Worm (Caenorhabditis elegans) whole organism, mixed stage, embryonic: Measurements from ENCODE around the gene cpr-5.

Experiments
- M03D4.4 ChIP-seq: sonication (generic microtip); optimal IDR thresholded peaks from 2 replicates; lab custom pipeline; 2017; ENCODE audit warnings: mild to moderate bottlenecking, missing genetic modification characterization, missing compliant biosample characterization
- bed-3 ChIP-seq: fragments of 200-800 bp; sonication (Bioruptor generic); optimal IDR thresholded peaks from 3 replicates; lab custom pipeline; 2018; ENCODE audit warnings: mild to moderate bottlenecking, missing genetic modification characterization, moderate library complexity, missing compliant biosample characterization
- blmp-1 ChIP-seq: fragments of 150-350 bp; optimal IDR thresholded peaks from 2 replicates; lab custom pipeline; 2014; ENCODE audit warnings: missing biosample characterization, missing genetic modification characterization
- ceh-39 ChIP-seq: fragments of 150-350 bp; optimal IDR thresholded peaks from 2 replicates; lab custom pipeline; 2014; ENCODE audit warnings: missing biosample characterization, missing genetic modification characterization
- ceh-43 ChIP-seq: fragments of 200-800 bp; sonication (Bioruptor generic); optimal IDR thresholded peaks from 2 replicates; lab custom pipeline; 2018; ENCODE audit warnings: mild to moderate bottlenecking, missing genetic modification characterization, moderate library complexity, missing compliant biosample characterization
- ceh-83 ChIP-seq: fragments of 200-800 bp; sonication (Bioruptor generic); optimal IDR thresholded peaks from 2 replicates; lab custom pipeline; 2018; ENCODE audit warnings: mild to moderate bottlenecking, missing genetic modification characterization, missing compliant biosample characterization
- ces-1 ChIP-seq: fragments of 150-350 bp; optimal IDR thresholded peaks from 2 replicates; lab custom pipeline; 2014; ENCODE audit warnings: missing biosample characterization, missing genetic modification reagents, missing genetic modification characterization
- cnd-1 ChIP-seq: fragments of 200-800 bp; sonication (Bioruptor generic); optimal IDR thresholded peaks from 2 replicates; lab custom pipeline; 2018; ENCODE audit warnings: mild to moderate bottlenecking, missing genetic modification characterization, missing compliant biosample characterization
- drap-1 ChIP-seq: fragments of 200-800 bp; sonication (Bioruptor generic); optimal IDR thresholded peaks from 3 replicates; lab custom pipeline; 2018; ENCODE audit warnings: mild to moderate bottlenecking, missing genetic modification characterization, missing compliant biosample characterization
- elt-1 ChIP-seq: sonication (generic microtip); optimal IDR thresholded peaks from 2 replicates; lab custom pipeline; 2017; ENCODE audit warnings: missing genetic modification characterization, mild to moderate bottlenecking, missing compliant biosample characterization, antibody characterized with exemption, moderate library complexity, borderline replicate concordance; ENCODE audit not compliant: insufficient read depth
- elt-3 ChIP-seq: fragments of 150-350 bp; optimal IDR thresholded peaks from 2 replicates; lab custom pipeline; 2014; ENCODE audit warnings: missing biosample characterization, missing genetic modification characterization
- flh-1 ChIP-seq: fragments of 200-800 bp; sonication (Bioruptor generic); optimal IDR thresholded peaks from 2 replicates; lab custom pipeline; 2018; ENCODE audit warnings: mild to moderate bottlenecking, missing genetic modification characterization, moderate library complexity, missing compliant biosample characterization
- ham-2 ChIP-seq: fragments of 200-800 bp; sonication (Bioruptor generic); optimal IDR thresholded peaks from 2 replicates; lab custom pipeline; 2018; ENCODE audit warnings: mild to moderate bottlenecking, missing genetic modification characterization, missing compliant biosample characterization
- hlh-1 ChIP-seq: fragments of 150-350 bp; optimal IDR thresholded peaks from 2 replicates; lab custom pipeline; 2014; ENCODE audit warnings: missing biosample characterization, missing genetic modification reagents, missing genetic modification characterization
- lin-32 ChIP-seq: fragments of 200-800 bp; sonication (Bioruptor generic); optimal IDR thresholded peaks from 2 replicates; lab custom pipeline; 2018; ENCODE audit warnings: mild to moderate bottlenecking, missing genetic modification characterization, missing compliant biosample characterization
- mab-5 ChIP-seq: fragments of 150-350 bp; optimal IDR thresholded peaks from 2 replicates; lab custom pipeline; 2014; ENCODE audit warnings: missing biosample characterization, missing genetic modification characterization
- mls-2 ChIP-seq: sonication (generic microtip); optimal IDR thresholded peaks from 2 replicates; lab custom pipeline; 2016; ENCODE audit warnings: mild to moderate bottlenecking, missing genetic modification characterization, moderate library complexity, missing compliant biosample characterization
- nhr-12 ChIP-seq: fragments of 150-350 bp; optimal IDR thresholded peaks from 2 replicates; lab custom pipeline; 2014; ENCODE audit warnings: missing biosample characterization, missing genetic modification characterization
- nhr-2 ChIP-seq: fragments of 150-350 bp; optimal IDR thresholded peaks from 2 replicates; lab custom pipeline; 2014; ENCODE audit warnings: missing biosample characterization, missing genetic modification characterization
- nhr-237 ChIP-seq: fragments of 150-350 bp; optimal IDR thresholded peaks from 2 replicates; lab custom pipeline; 2014; ENCODE audit warnings: missing biosample characterization, missing genetic modification characterization
- nhr-28 ChIP-seq: fragments of 150-350 bp; optimal IDR thresholded peaks from 2 replicates; lab custom pipeline; 2014; ENCODE audit warnings: missing biosample characterization, missing genetic modification characterization
- nhr-76 ChIP-seq: sonication (generic microtip); optimal IDR thresholded peaks from 2 replicates; lab custom pipeline; 2017; ENCODE audit warnings: missing biosample characterization, missing genetic modification characterization
- pha-4 ChIP-seq: fragments of 150-350 bp; optimal IDR thresholded peaks from 2 replicates; lab custom pipeline; 2018; ENCODE audit warnings: missing biosample characterization, missing genetic modification reagents, missing genetic modification characterization
- sem-2 ChIP-seq: fragments of 200-800 bp; sonication (Bioruptor generic); optimal IDR thresholded peaks from 2 replicates; lab custom pipeline; 2018; ENCODE audit warnings: mild to moderate bottlenecking, missing genetic modification characterization, missing compliant biosample characterization
- snpc-4 ChIP-seq: fragments of 150-350 bp; optimal IDR thresholded peaks from 2 replicates; lab custom pipeline; 2014; ENCODE audit warnings: missing biosample characterization, missing genetic modification characterization
- sptf-1 ChIP-seq: sonication (generic microtip); optimal IDR thresholded peaks from 2 replicates; lab custom pipeline; 2017; ENCODE audit warnings: mild to moderate bottlenecking, missing genetic modification characterization, moderate library complexity, missing compliant biosample characterization
- tbx-8 ChIP-seq: fragments of 200-800 bp; sonication (Bioruptor generic); optimal IDR thresholded peaks from 2 replicates; lab custom pipeline; 2018; ENCODE audit warnings: mild to moderate bottlenecking, missing genetic modification characterization, moderate library complexity, missing compliant biosample characterization
- unc-120 ChIP-seq: sonication (generic microtip); optimal IDR thresholded peaks from 2 replicates; lab custom pipeline; 2017; ENCODE audit warnings: missing genetic modification characterization, missing compliant biosample characterization; ENCODE audit not compliant: poor library complexity, severe bottlenecking
- unc-62 ChIP-seq: fragments of 150-350 bp; optimal IDR thresholded peaks from 2 replicates; lab custom pipeline; 2014; ENCODE audit warnings: missing biosample characterization, missing genetic modification reagents, missing genetic modification characterization
- zip-8 ChIP-seq: fragments of 150-350 bp; optimal IDR thresholded peaks from 2 replicates; lab custom pipeline; 2014; ENCODE audit warnings: missing biosample characterization, missing genetic modification characterization
- ztf-11 ChIP-seq: fragments of 150-350 bp; optimal IDR thresholded peaks from 2 replicates; lab custom pipeline; 2014; ENCODE audit warnings: missing biosample characterization, missing genetic modification characterization

cpr-5 gene

DNA sequence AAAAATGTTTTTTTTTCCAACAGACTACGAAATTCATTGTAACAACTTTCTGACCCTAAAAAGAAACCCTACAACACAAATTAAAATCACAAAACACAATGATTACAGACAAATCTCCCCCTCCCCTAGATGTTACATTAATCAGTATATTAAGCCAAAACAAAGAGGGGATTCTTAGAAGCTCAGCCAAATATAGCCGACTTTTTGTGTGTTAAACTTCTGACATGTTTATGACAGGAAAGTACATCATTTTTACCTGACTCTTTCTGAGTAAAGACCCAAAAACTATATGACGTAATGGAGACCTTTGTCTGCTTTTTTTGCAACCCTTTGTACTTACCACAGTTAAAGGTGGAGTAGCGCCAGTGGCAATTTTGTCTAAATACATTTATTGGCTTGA is 13.7 kb downstream of the cpr-5 start:
- TF ChIP-seq tbx-8 (GFP tag; lab: Kevin White, UChicago): no peak
- TF ChIP-seq mab-5 (tag; lab: Kevin White, UChicago): no peak
- no peak for TF ChIP-seq M03D4.4 (tag; lab: Kevin White, UChicago)
- no peak for TF ChIP-seq ceh-83 (GFP tag; lab: Kevin White, UChicago)
- TF ChIP-seq unc-62 (GFP tag; lab: Kevin White, UChicago): no peak
- TF ChIP-seq blmp-1: no peak

DNA sequence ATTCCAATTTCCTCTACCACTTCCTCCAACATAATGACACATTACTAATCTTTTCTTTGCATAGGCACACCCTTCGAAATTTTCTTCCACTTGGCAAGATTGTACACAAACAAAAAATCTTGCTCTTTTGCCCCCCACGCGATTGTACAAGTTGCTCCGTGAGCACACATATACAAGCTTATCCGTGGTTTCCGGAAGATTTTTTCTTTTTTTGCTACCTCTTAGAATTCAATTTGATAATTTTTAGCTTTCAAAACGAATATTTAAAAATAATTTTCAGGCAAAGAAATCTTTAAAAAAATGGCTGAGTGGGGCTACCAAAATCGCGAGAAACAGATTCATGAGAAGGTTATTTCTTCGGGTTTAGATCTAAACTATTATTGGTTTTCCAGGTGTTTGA is 21.2 kb downstream of the cpr-5 start, which contains the start of gene Y50D4B.1:
Gene Y50D4B.1, plus strand, starts transcription at position 301 of the 400 bp plus-strand sequence.
- TF ChIP-seq ceh-83 (GFP tag; lab: Kevin White, UChicago) (no peak), nhr-12 (tag; lab: Kevin White, UChicago) (no peak), ztf-11 (tag; lab: Kevin White, UChicago) (no peak), ces-1 (GFP tag; lab: Kevin White, UChicago) (no peak), blmp-1 (no peak), ceh-43 (no peak), sptf-1 (tag; lab: Kevin White, UChicago) (no peak), unc-120 (tag; lab: Kevin White, UChicago) (no peak), ceh-39 (tag; lab: Kevin White, UChicago) (no peak), flh-1 (no peak), drap-1 (GFP tag; lab: Kevin White, UChicago) (no peak), elt-1 (tag; lab: Kevin White, UChicago) (no peak), unc-62 (GFP tag; lab: Kevin White, UChicago) (no peak), nhr-28 (no peak), pha-4 (tag; lab: Kevin White, UChicago) (no peak)

DNA sequence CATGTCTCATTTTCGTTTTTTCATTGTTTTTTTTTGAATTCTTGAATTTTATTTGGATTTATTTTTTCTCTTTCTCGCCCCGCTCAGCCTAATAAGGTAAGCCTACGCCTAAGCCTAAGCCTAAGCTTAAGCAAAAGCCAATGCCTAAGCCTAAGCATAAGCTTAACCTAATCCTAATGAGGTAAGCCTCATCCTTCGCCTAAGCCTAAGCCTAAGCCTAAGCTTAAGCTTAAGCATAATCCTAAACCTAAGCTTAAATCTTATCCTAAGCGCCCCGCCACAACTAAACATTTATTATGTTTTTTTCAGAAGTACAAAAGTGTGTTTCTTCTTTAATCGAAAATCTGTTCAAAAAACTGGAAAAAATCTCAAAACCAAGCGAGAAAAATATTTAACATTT is 21.7 kb downstream of the cpr-5 start:
- TF ChIP-seq nhr-76 (tag; lab: Kevin White, UChicago) (no peak), drap-1 (GFP tag; lab: Kevin White, UChicago) (no peak), ceh-43 (no peak), snpc-4 (tag; lab: Kevin White, UChicago) (no peak), nhr-28 (no peak), elt-3 (tag; lab: Kevin White, UChicago) (no peak), lin-32 (GFP tag; lab: Kevin White, UChicago) (no peak), ceh-39 (tag; lab: Kevin White, UChicago) (no peak), sem-2 (GFP tag; lab: Kevin White, UChicago) (no peak), pha-4 (tag; lab: Kevin White, UChicago) (no peak), nhr-2 (no peak), flh-1 (no peak), mls-2 (tag; lab: Kevin White, UChicago) (no peak), tbx-8 (GFP tag; lab: Kevin White, UChicago) (no peak), elt-1 (tag; lab: Kevin White, UChicago) (no peak), M03D4.4 (tag; lab: Kevin White, UChicago) (no peak), bed-3 (no peak), blmp-1 (no peak)
- TF ChIP-seq, all 35 proteins: peak for 0

DNA sequence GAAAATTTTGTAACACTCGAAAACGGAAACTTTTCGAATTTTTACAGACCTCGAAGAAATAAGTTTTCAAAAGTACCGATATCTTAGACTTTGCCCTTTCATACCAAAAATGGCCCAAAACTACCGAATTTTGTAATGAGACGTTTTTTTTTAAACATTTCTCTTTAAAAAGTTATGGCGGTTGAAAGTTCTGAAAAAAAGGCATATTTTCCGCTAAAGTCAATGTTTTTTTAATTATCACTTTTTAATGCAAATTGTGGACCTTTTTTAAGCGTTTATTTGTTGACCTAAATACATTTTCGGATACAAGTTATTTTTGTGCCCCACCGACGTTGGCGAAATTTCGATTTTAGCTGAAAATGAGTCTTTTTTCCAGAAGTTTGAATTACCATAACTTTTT is 31.3 kb downstream of the cpr-5 start:
- no peak for TF ChIP-seq pha-4 (tag; lab: Kevin White, UChicago)
- no peak for TF ChIP-seq ces-1 (GFP tag; lab: Kevin White, UChicago)
- no peak for TF ChIP-seq hlh-1 (tag; lab: Kevin White, UChicago)
- TF ChIP-seq ham-2 (GFP tag; lab: Kevin White, UChicago): no peak
- TF ChIP-seq mab-5 (tag; lab: Kevin White, UChicago): no peak
- no peak for TF ChIP-seq nhr-2
- TF ChIP-seq mls-2 (tag; lab: Kevin White, UChicago): no peak
- no peak for TF ChIP-seq tbx-8 (GFP tag; lab: Kevin White, UChicago)
- no peak for TF ChIP-seq nhr-28
- TF ChIP-seq snpc-4 (tag; lab: Kevin White, UChicago): no peak
- TF ChIP-seq elt-3 (tag; lab: Kevin White, UChicago): no peak
- no peak for TF ChIP-seq elt-1 (tag; lab: Kevin White, UChicago)
- TF ChIP-seq sem-2 (GFP tag; lab: Kevin White, UChicago): no peak
- TF ChIP-seq cnd-1 (tag; lab: Kevin White, UChicago): no peak
- TF ChIP-seq zip-8 (tag; lab: Kevin White, UChicago): no peak
- TF ChIP-seq nhr-237 (tag; lab: Kevin White, UChicago): no peak
- TF ChIP-seq ztf-11 (tag; lab: Kevin White, UChicago): no peak
- no peak for TF ChIP-seq flh-1
